Worm (Caenorhabditis elegans) whole organism, L2 larva: ENCODE measurements around the gene glb-2.

ENCODE experiments used
- C34F6.9 ChIP-seq: fragments of 150-350 bp; optimal IDR thresholded peaks from 2 replicates; lab custom pipeline; 2014; ENCODE audit warnings: missing biosample characterization, missing genetic modification characterization
- F13H6.1 ChIP-seq: sonication (generic microtip); optimal IDR thresholded peaks from 2 replicates; lab custom pipeline; 2016; ENCODE audit warnings: missing genetic modification characterization, missing compliant biosample characterization
- Y55F3AM.14 ChIP-seq: fragments of 200-800 bp; sonication (Bioruptor generic); optimal IDR thresholded peaks from 2 replicates; lab custom pipeline; 2018; ENCODE audit warnings: mild to moderate bottlenecking, missing genetic modification characterization, missing compliant biosample characterization
- ZK546.5 ChIP-seq: sonication (generic microtip); optimal IDR thresholded peaks from 2 replicates; lab custom pipeline; 2017; ENCODE audit warnings: missing biosample characterization, missing genetic modification characterization
- alr-1 ChIP-seq: fragments of 150-350 bp; optimal IDR thresholded peaks from 2 replicates; lab custom pipeline; 2014; ENCODE audit warnings: missing biosample characterization, missing genetic modification characterization
- ama-1 ChIP-seq: fragments of 150-350 bp; optimal IDR thresholded peaks from 2 replicates; lab custom pipeline; 2018; ENCODE audit warnings: inconsistent platforms
- blmp-1 ChIP-seq: sonication (generic microtip); optimal IDR thresholded peaks from 2 replicates; lab custom pipeline; 2017; ENCODE audit warnings: missing genetic modification characterization, mild to moderate bottlenecking, missing compliant biosample characterization, antibody characterized with exemption, moderate library complexity; ENCODE audit not compliant: insufficient read depth
- ceh-82 ChIP-seq: fragments of 150-350 bp; optimal IDR thresholded peaks from 2 replicates; lab custom pipeline; 2014; ENCODE audit warnings: missing biosample characterization, missing genetic modification characterization
- crh-2 ChIP-seq: sonication (generic microtip); optimal IDR thresholded peaks from 2 replicates; lab custom pipeline; 2017; ENCODE audit warnings: missing biosample characterization, missing genetic modification characterization
- dmd-4 ChIP-seq: sonication (generic microtip); optimal IDR thresholded peaks from 2 replicates; lab custom pipeline; 2017; ENCODE audit warnings: missing biosample characterization, missing genetic modification characterization
- egl-27 ChIP-seq: sonication (generic microtip); optimal IDR thresholded peaks from 3 replicates; lab custom pipeline; 2017; ENCODE audit warnings: missing biosample characterization, missing genetic modification reagents, missing genetic modification characterization
- fos-1 ChIP-seq: fragments of 150-350 bp; optimal IDR thresholded peaks from 2 replicates; lab custom pipeline; 2014; ENCODE audit warnings: missing biosample characterization, missing genetic modification characterization
- gmeb-1 ChIP-seq: fragments of 150-350 bp; optimal IDR thresholded peaks from 2 replicates; lab custom pipeline; 2014; ENCODE audit warnings: missing biosample characterization, missing genetic modification characterization
- lin-13 ChIP-seq: fragments of 150-350 bp; optimal IDR thresholded peaks from 2 replicates; lab custom pipeline; 2014; ENCODE audit warnings: missing biosample characterization, missing genetic modification reagents, missing genetic modification characterization
- mab-5 ChIP-seq: fragments of 150-350 bp; optimal IDR thresholded peaks from 2 replicates; lab custom pipeline; 2014; ENCODE audit warnings: missing biosample characterization, missing genetic modification characterization
- mbf-1 ChIP-seq: sonication (generic microtip); optimal IDR thresholded peaks from 2 replicates; lab custom pipeline; 2017; ENCODE audit warnings: missing biosample characterization, missing genetic modification characterization
- mdl-1 ChIP-seq, 2 experiments: fragments of 150-350 bp in 1 of 2; sonication (generic microtip) in 1 of 2; optimal IDR thresholded peaks; 2 replicates each; lab custom pipeline; 2017; ENCODE audit warnings: missing biosample characterization in 2 of 2, missing genetic modification characterization in 2 of 2
- nhr-10 ChIP-seq: sonication (generic microtip); optimal IDR thresholded peaks from 2 replicates; lab custom pipeline; 2017; ENCODE audit warnings: missing biosample characterization, missing genetic modification characterization
- nhr-11 ChIP-seq: fragments of 150-350 bp; optimal IDR thresholded peaks from 2 replicates; lab custom pipeline; 2014; ENCODE audit warnings: missing biosample characterization, missing genetic modification characterization
- nhr-23 ChIP-seq: fragments of 150-350 bp; optimal IDR thresholded peaks from 2 replicates; lab custom pipeline; 2014; ENCODE audit warnings: missing biosample characterization, missing genetic modification reagents, missing genetic modification characterization
- nhr-25 ChIP-seq: fragments of 150-350 bp; sonication (generic microtip); optimal IDR thresholded peaks from 3 replicates; lab custom pipeline; 2014; ENCODE audit warnings: missing biosample characterization, missing genetic modification characterization
- nhr-6 ChIP-seq: fragments of 150-350 bp; optimal IDR thresholded peaks from 2 replicates; lab custom pipeline; 2014; ENCODE audit warnings: missing biosample characterization, missing genetic modification characterization
- nhr-77 ChIP-seq: fragments of 150-350 bp; optimal IDR thresholded peaks from 2 replicates; lab custom pipeline; 2014; ENCODE audit warnings: missing biosample characterization, missing genetic modification characterization
- peb-1 ChIP-seq: fragments of 150-350 bp; optimal IDR thresholded peaks from 2 replicates; lab custom pipeline; 2014; ENCODE audit warnings: missing biosample characterization, missing genetic modification characterization
- sem-4 ChIP-seq: fragments of 150-350 bp; optimal IDR thresholded peaks from 2 replicates; lab custom pipeline; 2014; ENCODE audit warnings: missing biosample characterization, missing genetic modification reagents, missing genetic modification characterization
- sma-3 ChIP-seq: sonication (generic microtip); optimal IDR thresholded peaks from 2 replicates; lab custom pipeline; 2016; ENCODE audit warnings: missing genetic modification reagents, missing genetic modification characterization, missing compliant biosample characterization
- sma-9 ChIP-seq, 2 experiments: fragments of 150-350 bp in 1 of 2; sonication (generic microtip) in 1 of 2; optimal IDR thresholded peaks; 2 replicates each; lab custom pipeline; 2014 to 2016; ENCODE audit warnings: missing genetic modification characterization in 2 of 2, mild to moderate bottlenecking in 1 of 2, missing biosample characterization in 1 of 2, missing compliant biosample characterization in 1 of 2, missing genetic modification reagents in 1 of 2, moderate library complexity in 1 of 2
- snpc-4 ChIP-seq: fragments of 150-350 bp; optimal IDR thresholded peaks from 2 replicates; lab custom pipeline; 2014; ENCODE audit warnings: missing biosample characterization, missing genetic modification characterization
- unc-39 ChIP-seq: fragments of 150-350 bp; optimal IDR thresholded peaks from 2 replicates; lab custom pipeline; 2014; ENCODE audit warnings: missing biosample characterization, missing genetic modification characterization
- ztf-1 ChIP-seq: fragments of 200-800 bp; sonication (Bioruptor generic); conservative IDR thresholded peaks from 2 replicates; pipeline ENCODE4 v1.3.6; 2022; ENCODE audit warnings: missing genetic modification characterization, missing compliant biosample characterization
- ztf-4 ChIP-seq: fragments of 150-350 bp; optimal IDR thresholded peaks from 2 replicates; lab custom pipeline; 2014; ENCODE audit warnings: missing biosample characterization, missing genetic modification characterization

The glb-2 gene

ce11 chrIV:7263137-7263536, at the start of gene glb-2:
Gene glb-2, minus strand, starts transcription at chrIV:7263237.
- TF ChIP-seq gmeb-1 (no peak), F13H6.1 (no peak), nhr-10 (tag; lab: Kevin White, UChicago) (no peak), nhr-23 (tag; lab: Kevin White, UChicago) (no peak), blmp-1 (tag; lab: Kevin White, UChicago) (no peak), sem-4 (tag; lab: Kevin White, UChicago) (no peak), egl-27 (tag; lab: Kevin White, UChicago) (no peak), ceh-82 (tag; lab: Kevin White, UChicago) (no peak), sma-9 (GFP tag; optimal IDR thresholded peaks at IDR 0.05; lab: Kevin White, UChicago) (no peak), sma-9 (tag; optimal IDR thresholded peaks at IDR 0.05; lab: Kevin White, UChicago) (no peak), lin-13 (GFP tag; lab: Kevin White, UChicago) (no peak), C34F6.9 (tag; lab: Kevin White, UChicago) (no peak), mbf-1 (tag; lab: Kevin White, UChicago) (no peak), ZK546.5 (no peak), dmd-4 (tag; lab: Kevin White, UChicago) (no peak), fos-1 (tag; lab: Kevin White, UChicago) (no peak), ama-1 (lab: Kevin White, UChicago) (no peak), peb-1 (tag; lab: Kevin White, UChicago) (no peak)

DNA sequence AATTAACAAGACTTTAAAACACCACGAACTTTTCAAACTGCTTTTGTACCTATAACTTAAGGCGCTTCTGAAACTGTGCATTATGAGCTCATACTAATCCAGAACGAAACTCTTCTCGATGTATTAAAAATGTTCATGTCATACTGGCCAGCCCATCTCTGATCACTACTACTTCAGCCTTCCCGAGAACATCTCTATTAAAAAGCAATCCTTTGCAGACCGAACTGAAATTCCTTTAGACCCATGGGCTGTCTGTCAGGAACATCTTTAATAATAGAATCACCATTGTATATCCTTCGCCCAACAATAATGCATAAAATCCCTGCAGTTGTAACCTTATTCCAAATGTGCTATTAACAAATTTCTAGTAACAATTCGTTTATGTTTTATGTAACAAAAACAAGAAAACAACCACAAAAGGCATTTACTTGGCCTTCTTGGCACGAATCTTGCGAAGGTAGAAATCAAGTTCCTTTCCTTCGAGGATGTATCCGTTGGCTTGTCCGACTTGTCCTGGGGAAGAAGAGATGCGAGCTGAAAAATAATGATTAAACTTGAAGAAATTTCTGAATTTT, 49.7 kb upstream of the glb-2 start:
- TF ChIP-seq gmeb-1, result no peak
- TF ChIP-seq nhr-6 (tag; lab: Kevin White, UChicago), result no peak
- TF ChIP-seq unc-39 (tag; lab: Kevin White, UChicago), result no peak
- no peak for TF ChIP-seq ama-1 (lab: Kevin White, UChicago)
- no peak for TF ChIP-seq dmd-4 (tag; lab: Kevin White, UChicago)
- no peak for TF ChIP-seq sma-3
- TF ChIP-seq nhr-23 (tag; lab: Kevin White, UChicago), result no peak
- no peak for TF ChIP-seq mab-5 (tag; lab: Kevin White, UChicago)
- no peak for TF ChIP-seq alr-1 (tag; lab: Kevin White, UChicago)
- no peak for TF ChIP-seq sma-9 (GFP tag; optimal IDR thresholded peaks at IDR 0.05; lab: Kevin White, UChicago)
- TF ChIP-seq sma-9 (tag; optimal IDR thresholded peaks at IDR 0.05; lab: Kevin White, UChicago), result no peak
- TF ChIP-seq ZK546.5, result no peak
- TF ChIP-seq nhr-77, result no peak
- TF ChIP-seq ztf-1 (GFP tag; lab: Robert Waterston, UW), result no peak
- TF ChIP-seq ztf-4, result no peak
- no peak for TF ChIP-seq snpc-4 (tag; lab: Kevin White, UChicago)
- no peak for TF ChIP-seq Y55F3AM.14 (GFP tag; lab: Kevin White, UChicago)

- TF ChIP-seq C34F6.9 (tag; lab: Kevin White, UChicago) (no peak), crh-2 (tag; lab: Kevin White, UChicago) (no peak)
- TF ChIP-seq, all 48 proteins: peak for 0
Observed at ce11 chrIV:7310842-7311241, 47.8 kb upstream of the glb-2 start.

DNA sequence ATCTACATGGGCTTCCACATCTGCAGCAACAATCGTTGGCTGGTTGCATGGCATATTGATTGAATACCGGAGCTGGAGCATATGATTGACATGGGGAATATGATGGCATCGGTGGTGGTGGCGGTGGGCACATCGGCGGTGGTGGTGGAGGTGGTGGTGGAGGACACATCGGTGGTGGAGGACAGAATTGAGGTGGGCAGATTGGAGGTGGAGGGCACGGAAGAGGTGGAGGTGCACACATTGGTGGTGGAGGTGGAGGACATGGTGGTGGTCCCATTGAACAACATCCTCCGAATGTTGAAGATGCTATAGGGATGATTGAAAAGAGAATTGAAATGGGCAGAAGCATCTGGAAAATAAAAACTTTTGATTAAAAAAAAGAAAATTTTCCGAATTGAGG, 47.4 kb upstream of the glb-2 start, which contains the start of gene grl-4:
Gene grl-4, minus strand, starts transcription at position 351 of the 400 bp plus-strand sequence.
- TF ChIP-seq ZK546.5 (no peak), blmp-1 (tag; lab: Kevin White, UChicago) (no peak), gmeb-1 (no peak), egl-27 (tag; lab: Kevin White, UChicago) (no peak), Y55F3AM.14 (GFP tag; lab: Kevin White, UChicago) (peak; percentile 3)

- TF ChIP-seq ztf-1 (GFP tag; lab: Robert Waterston, UW) (no peak), mdl-1 (tag; optimal IDR thresholded peaks at IDR 0.05; lab: Kevin White, UChicago) (no peak), nhr-25 (tag; lab: Kevin White, UChicago) (peak; percentile 65), fos-1 (tag; lab: Kevin White, UChicago) (no peak), Y55F3AM.14 (GFP tag; lab: Kevin White, UChicago) (no peak), crh-2 (tag; lab: Kevin White, UChicago) (peak; percentile 19), nhr-11 (tag; lab: Kevin White, UChicago) (no peak)
Observed at ce11 chrIV:7309678-7310077, 46.6 kb upstream of the glb-2 start.
